Worm (Caenorhabditis elegans): Measurements from ENCODE around the gene F48E8.2.

ce11 chrIII:5427096-5427495 lies 37.1 kb upstream of the F48E8.2 start:
- TF ChIP-seq somi-1 (GFP tag; optimal IDR thresholded peaks at IDR 0.05) (no peak), nfyb-1 (GFP tag; IDR thresholded peaks at IDR 0.05) (no peak), sdz-38 (tag; optimal IDR thresholded peaks at IDR 0.05) (no peak), atf-7 (tag; optimal IDR thresholded peaks at IDR 0.05) (no peak), ceh-40 (GFP tag; IDR thresholded peaks at IDR 0.05) (no peak), unc-62 (GFP tag; optimal IDR thresholded peaks at IDR 0.05) (no peak), lin-40 (tag; optimal IDR thresholded peaks at IDR 0.05) (no peak), F22D6.2 (tag; optimal IDR thresholded peaks at IDR 0.05) (no peak), sea-2 (GFP tag; IDR thresholded peaks at IDR 0.05) (no peak), snpc-4 (GFP tag; optimal IDR thresholded peaks at IDR 0.05) (no peak), snpc-4 (tag; optimal IDR thresholded peaks at IDR 0.05) (no peak), attf-5 (GFP tag; optimal IDR thresholded peaks at IDR 0.05) (no peak), aptf-2 (GFP tag; conservative IDR thresholded peaks at IDR 0.05) (no peak), ceh-27 (GFP tag; optimal IDR thresholded peaks at IDR 0.05) (no peak), snpc-1.1 (tag; optimal IDR thresholded peaks at IDR 0.05; ENCODE audit: insufficient read depth) (no peak)
